Fruit fly (Drosophila melanogaster): ENCODE measurements around the gene Hsp67Bc.

Hsp67Bc gene

DNA sequence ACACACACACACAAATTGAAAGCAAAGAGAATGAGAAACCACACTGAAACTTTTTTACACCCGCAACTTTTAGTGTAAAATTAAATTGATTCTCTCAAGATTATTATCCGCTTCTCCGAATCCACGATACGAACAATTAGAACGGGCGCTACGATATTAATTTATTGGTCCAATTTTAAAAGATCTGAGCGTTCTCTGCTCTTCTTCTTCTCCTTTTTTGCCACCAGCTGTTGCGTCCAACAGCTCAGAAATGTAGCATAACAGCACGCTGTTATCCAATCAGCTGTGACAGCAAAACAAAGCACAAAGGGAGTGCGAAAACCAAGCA is 13.6 kb downstream of the Hsp67Bc start, which contains the start of the genes UGP and Svip (continued):
- no peak for TF ChIP-seq CG14014 (GFP tag; IDR thresholded peaks at IDR 0.05)
- no peak for TF ChIP-seq CG13624 (GFP tag; optimal IDR thresholded peaks at IDR 0.05)
- TF ChIP-seq Mrtf (GFP tag; IDR thresholded peaks at IDR 0.05): no peak
- peak; percentile 43 for TF ChIP-seq MESR4 (GFP tag; optimal IDR thresholded peaks at IDR 0.05)
- peak; percentile 40; the same call in 1 of the 2 replicates for TF ChIP-seq stc (GFP tag; IDR thresholded peaks at IDR 0.05)
- no peak for TF ChIP-seq CG8765 (GFP tag; IDR thresholded peaks at IDR 0.05)
- no peak for TF ChIP-seq fu2 (GFP tag; optimal IDR thresholded peaks at IDR 0.05)
- no peak for TF ChIP-seq ash1 (GFP tag; optimal IDR thresholded peaks at IDR 0.05)
- TF ChIP-seq CG17328 (GFP tag; IDR thresholded peaks at IDR 0.05): no peak
- no peak for TF ChIP-seq fru (optimal IDR thresholded peaks at IDR 0.05)
- peak; percentile 3 for TF ChIP-seq lilli (GFP tag; optimal IDR thresholded peaks at IDR 0.05)
- no peak for TF ChIP-seq sr (GFP tag; IDR thresholded peaks at IDR 0.05)
- peak; percentile 13 for TF ChIP-seq Fer3 (tag; optimal IDR thresholded peaks at IDR 0.05)
- TF ChIP-seq Ada2b (GFP tag; IDR thresholded peaks at IDR 0.05): peak; percentile 30; the same call in 1 of the 2 replicates
- peak; percentile 9 for TF ChIP-seq gfzf (GFP tag; optimal IDR thresholded peaks at IDR 0.05)
- no peak for TF ChIP-seq gcm2 (GFP tag; optimal IDR thresholded peaks at IDR 0.05)
- peak; percentile 7 for TF ChIP-seq CG12299 (tag; optimal IDR thresholded peaks at IDR 0.05)
- peak; percentile 29 for TF ChIP-seq CG15601 (tag; optimal IDR thresholded peaks at IDR 0.05)
- no peak for TF ChIP-seq Hr39 (optimal IDR thresholded peaks at IDR 0.05)
- no peak for TF ChIP-seq pros (GFP tag; optimal IDR thresholded peaks at IDR 0.05)
- no peak for TF ChIP-seq CG12155 (GFP tag; optimal IDR thresholded peaks at IDR 0.05)
- peak; percentile 51 for TF ChIP-seq pzg (GFP tag; optimal IDR thresholded peaks at IDR 0.05)
- no peak for TF ChIP-seq oc (tag; optimal IDR thresholded peaks at IDR 0.05)
- no peak for TF ChIP-seq slp2 (GFP tag; optimal IDR thresholded peaks at IDR 0.05)
- 0 out of 4 replicates have a peak, but pooled peaks have one; percentile 57 for TF ChIP-seq chinmo (GFP tag; IDR thresholded peaks at IDR 0.05; ENCODE audit: partially characterized antibody)
- peak; percentile 11 for TF ChIP-seq NfI (GFP tag; optimal IDR thresholded peaks at IDR 0.05)
- TF ChIP-seq Abd-B (GFP tag; optimal IDR thresholded peaks at IDR 0.05): no peak
- TF ChIP-seq Stat92E (GFP tag; optimal IDR thresholded peaks at IDR 0.05): no peak
- no peak for TF ChIP-seq Sry-β (GFP tag; optimal IDR thresholded peaks at IDR 0.05)
- TF ChIP-seq CG4617 (GFP tag; optimal IDR thresholded peaks at IDR 0.05; ENCODE audit: borderline replicate concordance): peak; percentile 52
- peak; percentile 17 for TF ChIP-seq CG12659 (GFP tag; optimal IDR thresholded peaks at IDR 0.05)
- peak; percentile 25; the same call in 1 of the 2 replicates for TF ChIP-seq hbn (GFP tag; IDR thresholded peaks at IDR 0.05; ENCODE audit: partially characterized antibody)
- no peak for TF ChIP-seq CG11456 (GFP tag; IDR thresholded peaks at IDR 0.05)
- peak; percentile 3 for TF ChIP-seq sug (tag; optimal IDR thresholded peaks at IDR 0.05)
- TF ChIP-seq sens (GFP tag): peak; percentile 54
- TF ChIP-seq CG11560 (tag; IDR thresholded peaks at IDR 0.05): no peak
- no peak for TF ChIP-seq nom (GFP tag; optimal IDR thresholded peaks at IDR 0.05)
- TF ChIP-seq Atf6 (GFP tag; IDR thresholded peaks at IDR 0.05): 0 out of 2 replicates have a peak, but pooled peaks have one; percentile 8
- no peak for TF ChIP-seq mirr (GFP tag; optimal IDR thresholded peaks at IDR 0.05)
- TF ChIP-seq row (GFP tag; IDR thresholded peaks at IDR 0.05): peak; percentile 37; the same call in 2 of the 3 replicates
- peak; percentile 21 for TF ChIP-seq Dp (GFP tag; optimal IDR thresholded peaks at IDR 0.05)
- TF ChIP-seq exex (tag; optimal IDR thresholded peaks at IDR 0.05): peak; percentile 13
- TF ChIP-seq CG7963 (GFP tag; IDR thresholded peaks at IDR 0.05; ENCODE audit: partially characterized antibody): no peak
- peak; percentile 48; the same call in 1 of the 3 replicates for TF ChIP-seq CG34422 (GFP tag; IDR thresholded peaks at IDR 0.05)
- no peak for TF ChIP-seq CG33557 (GFP tag; optimal IDR thresholded peaks at IDR 0.05)
- TF ChIP-seq CrebB (tag; optimal IDR thresholded peaks at IDR 0.05): no peak
- peak; percentile 28; the same call in 1 of the 4 replicates for TF ChIP-seq Dll (GFP tag; IDR thresholded peaks at IDR 0.05; ENCODE audit: partially characterized antibody)
- no peak for TF ChIP-seq rib (GFP tag; IDR thresholded peaks at IDR 0.05)
- no peak for TF ChIP-seq HLH4C (GFP tag; IDR thresholded peaks at IDR 0.05; ENCODE audit: partially characterized antibody)
- no peak for TF ChIP-seq sqz (GFP tag; optimal IDR thresholded peaks at IDR 0.05)
- peak; percentile 4 for TF ChIP-seq CG13296 (GFP tag; optimal IDR thresholded peaks at IDR 0.05)

All from whole organism, embryonic.